Worm (Caenorhabditis elegans) whole organism, early embryonic: ENCODE data around the gene cyp-33C9.

Experiments used
- B0310.2 ChIP-seq: sonication (generic microtip); optimal IDR thresholded peaks from 2 replicates; lab custom pipeline; 2016; ENCODE audit warnings: mild to moderate bottlenecking, missing genetic modification characterization, missing compliant biosample characterization
- F13C5.2 ChIP-seq: sonication (generic microtip); optimal IDR thresholded peaks from 2 replicates; lab custom pipeline; 2017; ENCODE audit warnings: mild to moderate bottlenecking, missing genetic modification characterization, inconsistent platforms, missing compliant biosample characterization
- aly-1 ChIP-seq: sonication (generic microtip); optimal IDR thresholded peaks from 2 replicates; lab custom pipeline; 2016; ENCODE audit warnings: missing genetic modification characterization, missing compliant biosample characterization
- ama-1 ChIP-seq: fragments of 150-350 bp; optimal IDR thresholded peaks from 2 replicates; lab custom pipeline; 2014
- ceh-13 ChIP-seq: fragments of 200-800 bp; sonication (Bioruptor generic); optimal IDR thresholded peaks from 2 replicates; lab custom pipeline; 2018; ENCODE audit warnings: mild to moderate bottlenecking, missing genetic modification characterization, missing compliant biosample characterization
- ceh-36 ChIP-seq: sonication (generic microtip); optimal IDR thresholded peaks from 2 replicates; lab custom pipeline; 2016; ENCODE audit warnings: missing genetic modification characterization, inconsistent platforms, missing compliant biosample characterization
- ets-7 ChIP-seq: sonication (generic microtip); optimal IDR thresholded peaks from 2 replicates; lab custom pipeline; 2016; ENCODE audit warnings: missing genotype, missing genetic modification characterization, missing compliant biosample characterization
- flt-1 ChIP-seq: fragments of 200-800 bp; sonication (Bioruptor generic); IDR thresholded peaks from 2 replicates; pipeline ENCODE4 v1.3.6; 2022; ENCODE audit warnings: missing genetic modification characterization, missing compliant biosample characterization
- hmbx-1 ChIP-seq: sonication (generic microtip); optimal IDR thresholded peaks from 2 replicates; lab custom pipeline; 2016; ENCODE audit warnings: mild to moderate bottlenecking, missing genetic modification characterization, missing compliant biosample characterization
- hmg-4 ChIP-seq: fragments of 200-800 bp; sonication (Bioruptor generic); optimal IDR thresholded peaks from 2 replicates; lab custom pipeline; 2018; ENCODE audit warnings: mild to moderate bottlenecking, missing genetic modification characterization, missing compliant biosample characterization
- hnd-1 ChIP-seq: sonication (generic microtip); optimal IDR thresholded peaks from 2 replicates; lab custom pipeline; 2016; ENCODE audit warnings: missing genetic modification characterization, missing compliant biosample characterization
- pes-1 ChIP-seq: fragments of 200-800 bp; sonication (Bioruptor generic); IDR thresholded peaks from 2 replicates; pipeline ENCODE4 v1.3.6; 2022; ENCODE audit warnings: missing genetic modification reagents, missing genetic modification characterization, missing compliant biosample characterization
- scrt-1 ChIP-seq: fragments of 200-800 bp; sonication (Bioruptor generic); IDR thresholded peaks from 2 replicates; pipeline ENCODE4 v1.3.6; 2022; ENCODE audit warnings: missing genetic modification characterization, missing compliant biosample characterization
- sea-1 ChIP-seq: fragments of 200-800 bp; sonication (Bioruptor generic); conservative IDR thresholded peaks from 2 replicates; pipeline ENCODE4 v1.3.6; 2022; ENCODE audit warnings: missing genetic modification characterization, missing compliant biosample characterization
- tbx-11 ChIP-seq: fragments of 200-800 bp; sonication (Bioruptor generic); IDR thresholded peaks from 2 replicates; pipeline ENCODE4 v1.3.6; 2022; ENCODE audit warnings: missing genetic modification characterization, missing compliant biosample characterization
- tbx-37 ChIP-seq: fragments of 200-800 bp; sonication (Bioruptor generic); conservative IDR thresholded peaks from 2 replicates; pipeline ENCODE4 v1.3.6; 2022; ENCODE audit warnings: missing genetic modification reagents, missing genetic modification characterization, missing compliant biosample characterization
- tra-4 ChIP-seq: sonication (generic microtip); optimal IDR thresholded peaks from 2 replicates; lab custom pipeline; 2017; ENCODE audit warnings: missing genetic modification characterization, missing compliant biosample characterization

cyp-33C9 gene

DNA sequence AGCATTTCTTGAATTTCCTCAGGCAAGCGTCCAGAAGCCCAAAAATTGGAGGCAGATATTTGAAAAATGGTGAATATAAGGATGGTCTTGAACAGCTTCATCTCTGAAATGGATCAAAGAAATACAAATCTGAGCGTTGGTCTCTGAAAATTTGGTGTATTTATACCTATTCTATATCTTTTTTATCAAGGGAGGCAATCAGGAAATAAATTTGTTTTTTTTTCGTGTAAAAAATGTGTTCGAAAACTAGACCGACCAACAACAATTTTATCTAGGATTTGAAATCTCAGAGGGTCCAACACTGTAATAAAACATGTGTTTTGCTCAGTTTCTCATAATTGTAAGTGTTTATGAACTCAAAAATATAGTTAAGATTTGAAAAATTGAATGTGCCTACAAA, 27.4 kb upstream of the cyp-33C9 start, which contains the start of gene srt-56:
Gene srt-56, minus strand, starts transcription at position 101 of the 400 bp plus-strand sequence.
- TF ChIP-seq ceh-13 (GFP tag; lab: Kevin White, UChicago) (no peak), tra-4 (tag; lab: Kevin White, UChicago) (no peak), F13C5.2 (no peak), hmg-4 (GFP tag; lab: Kevin White, UChicago) (no peak), ama-1 (no peak), aly-1 (tag; lab: Kevin White, UChicago) (no peak), ets-7 (tag; lab: Kevin White, UChicago) (no peak), tbx-11 (no peak), B0310.2 (tag; lab: Kevin White, UChicago) (no peak), hnd-1 (tag; lab: Kevin White, UChicago) (no peak), scrt-1 (GFP tag; lab: Robert Waterston, UW) (no peak), tbx-37 (GFP tag; lab: Robert Waterston, UW) (no peak), sea-1 (no peak)

DNA sequence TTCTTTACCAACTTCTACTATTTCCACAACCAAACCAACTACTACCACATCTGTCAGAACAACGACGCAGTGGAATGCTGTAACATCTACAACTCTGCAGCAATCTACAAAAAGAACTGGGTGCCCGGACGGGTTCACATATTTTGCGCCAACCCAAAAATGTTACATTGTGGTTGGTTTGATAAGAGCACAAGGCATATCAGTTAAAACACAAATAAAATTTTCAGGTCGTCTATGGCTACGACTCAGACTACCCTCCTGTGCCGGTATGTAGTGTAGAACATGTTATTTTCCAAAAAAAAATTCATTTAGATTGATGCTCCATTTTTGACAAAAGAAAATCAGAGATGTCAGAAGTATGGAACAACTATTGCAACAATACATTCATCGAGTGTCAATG, 24.8 kb upstream of the cyp-33C9 start:
- TF ChIP-seq F13C5.2 (no peak), pes-1 (GFP tag; lab: Robert Waterston, UW) (no peak), ceh-36 (tag; lab: Kevin White, UChicago) (no peak), sea-1 (no peak), tbx-11 (no peak), tbx-37 (GFP tag; lab: Robert Waterston, UW) (no peak)

DNA sequence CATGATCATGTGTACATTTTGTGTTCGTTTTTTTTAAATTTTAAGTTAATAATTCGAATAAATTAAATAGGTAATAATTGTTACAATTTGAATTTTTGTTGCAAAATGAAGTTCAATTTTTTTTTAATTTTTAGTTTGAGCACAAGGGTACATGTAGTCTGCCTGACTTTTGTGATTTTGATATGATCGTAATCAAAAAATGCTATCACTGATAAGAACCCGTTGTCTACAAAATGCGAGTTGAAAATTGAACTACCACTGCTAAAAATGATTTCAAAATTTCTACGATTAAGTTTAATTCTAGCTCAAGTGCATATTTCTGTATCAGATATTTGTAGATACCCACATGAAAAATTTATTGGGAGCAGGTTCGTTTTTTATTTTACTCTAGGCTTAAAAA, 23.8 kb upstream of the cyp-33C9 start, which contains the start of gene clec-210:
Gene clec-210, plus strand, starts transcription at position 211 of the 400 bp plus-strand sequence.
- TF ChIP-seq tbx-37 (GFP tag; lab: Robert Waterston, UW) (no peak), aly-1 (tag; lab: Kevin White, UChicago) (no peak), hnd-1 (tag; lab: Kevin White, UChicago) (no peak), B0310.2 (tag; lab: Kevin White, UChicago) (no peak), ceh-36 (tag; lab: Kevin White, UChicago) (no peak), ama-1 (no peak), flt-1 (GFP tag; lab: Robert Waterston, UW) (no peak), tra-4 (tag; lab: Kevin White, UChicago) (no peak), hmbx-1 (tag; lab: Kevin White, UChicago) (no peak), hmg-4 (GFP tag; lab: Kevin White, UChicago) (no peak), ceh-13 (GFP tag; lab: Kevin White, UChicago) (no peak), tbx-11 (no peak), pes-1 (GFP tag; lab: Robert Waterston, UW) (no peak), ets-7 (tag; lab: Kevin White, UChicago) (no peak), sea-1 (no peak), F13C5.2 (no peak), scrt-1 (GFP tag; lab: Robert Waterston, UW) (no peak)

DNA sequence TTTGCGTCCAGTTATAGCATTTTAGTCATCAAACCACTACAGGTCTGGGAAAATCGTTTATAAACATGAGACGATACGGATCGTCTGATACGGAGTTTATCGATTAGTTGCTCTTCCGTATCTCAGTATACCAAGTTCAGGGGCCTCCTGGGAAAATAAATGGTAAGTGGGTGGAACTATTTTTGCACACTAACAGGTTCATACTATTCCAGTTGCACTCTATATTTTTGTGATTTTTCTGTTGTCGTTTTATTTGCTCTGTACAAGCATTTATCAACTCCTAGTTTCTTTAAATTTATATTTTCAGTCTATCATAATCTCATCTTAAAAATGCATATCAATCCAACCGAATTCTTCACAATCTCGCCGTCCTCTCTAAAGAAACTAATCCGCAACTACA, 20.6 kb upstream of the cyp-33C9 start, which contains the start of gene Y73C8C.3:
Gene Y73C8C.3, plus strand, starts transcription at position 301 of the 400 bp plus-strand sequence.
- TF ChIP-seq pes-1 (GFP tag; lab: Robert Waterston, UW) (no peak), sea-1 (no peak), flt-1 (GFP tag; lab: Robert Waterston, UW) (no peak), ceh-13 (GFP tag; lab: Kevin White, UChicago) (no peak), ama-1 (no peak), ceh-36 (tag; lab: Kevin White, UChicago) (no peak), hnd-1 (tag; lab: Kevin White, UChicago) (no peak), ets-7 (tag; lab: Kevin White, UChicago) (no peak), tbx-11 (no peak), hmg-4 (GFP tag; lab: Kevin White, UChicago) (no peak), tra-4 (tag; lab: Kevin White, UChicago) (no peak), tbx-37 (GFP tag; lab: Robert Waterston, UW) (no peak), scrt-1 (GFP tag; lab: Robert Waterston, UW) (no peak), aly-1 (tag; lab: Kevin White, UChicago) (no peak), hmbx-1 (tag; lab: Kevin White, UChicago) (no peak)

DNA sequence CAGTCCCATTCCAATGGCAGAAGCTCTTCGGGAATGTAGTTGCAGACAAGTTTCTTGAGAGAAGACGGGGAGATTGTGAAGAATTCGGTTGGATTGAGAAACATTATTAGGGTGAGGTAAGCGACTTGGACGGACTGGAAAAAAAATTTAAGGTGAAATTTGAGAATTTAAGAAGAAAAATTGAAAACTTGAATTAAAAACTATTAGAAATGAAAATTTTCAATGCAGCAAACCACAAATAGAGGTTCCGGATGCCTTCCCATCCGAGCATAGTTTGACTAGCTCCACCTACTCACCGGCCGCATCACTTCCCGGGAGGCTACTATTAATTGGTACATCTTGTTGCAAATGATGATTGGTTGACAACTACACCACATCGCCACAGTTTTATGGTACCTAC, 19.4 kb upstream of the cyp-33C9 start, which contains the start of gene Y73C8C.8:
Gene Y73C8C.8, minus strand, starts transcription at position 101 of the 400 bp plus-strand sequence.
- TF ChIP-seq scrt-1 (GFP tag; lab: Robert Waterston, UW) (no peak), pes-1 (GFP tag; lab: Robert Waterston, UW) (no peak), ceh-13 (GFP tag; lab: Kevin White, UChicago) (no peak), tbx-11 (no peak), ama-1 (no peak), B0310.2 (tag; lab: Kevin White, UChicago) (no peak), ceh-36 (tag; lab: Kevin White, UChicago) (no peak), F13C5.2 (no peak), sea-1 (no peak), ets-7 (tag; lab: Kevin White, UChicago) (no peak), hmbx-1 (tag; lab: Kevin White, UChicago) (no peak), tbx-37 (GFP tag; lab: Robert Waterston, UW) (no peak), flt-1 (GFP tag; lab: Robert Waterston, UW) (no peak), tra-4 (tag; lab: Kevin White, UChicago) (no peak), aly-1 (tag; lab: Kevin White, UChicago) (no peak), hmg-4 (GFP tag; lab: Kevin White, UChicago) (no peak), hnd-1 (tag; lab: Kevin White, UChicago) (no peak)

DNA sequence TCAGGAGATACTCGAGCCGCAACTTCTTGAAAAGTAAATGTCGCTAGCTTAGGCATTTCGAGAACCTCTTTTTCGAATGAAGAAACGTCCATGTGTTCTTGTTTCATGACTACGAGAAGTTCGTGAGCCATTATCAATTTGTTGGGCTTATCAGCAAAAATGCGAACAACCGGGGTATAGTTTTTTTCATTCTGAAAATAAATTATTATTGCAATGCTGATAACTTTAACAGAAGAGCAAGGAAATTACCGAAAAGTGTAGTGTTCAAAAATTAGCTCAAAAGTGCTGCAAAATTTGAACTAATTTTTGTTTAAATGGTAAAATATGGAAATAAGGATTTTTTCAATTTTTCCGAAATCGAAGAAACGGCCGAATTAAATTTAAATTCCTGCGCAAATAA, 17.8 kb upstream of the cyp-33C9 start:
- no peak for TF ChIP-seq hmbx-1 (tag; lab: Kevin White, UChicago)
- TF ChIP-seq tbx-11 = no peak
- TF ChIP-seq ets-7 (tag; lab: Kevin White, UChicago) = no peak
- TF ChIP-seq pes-1 (GFP tag; lab: Robert Waterston, UW) = no peak
- TF ChIP-seq tbx-37 (GFP tag; lab: Robert Waterston, UW) = no peak
- no peak for TF ChIP-seq ceh-13 (GFP tag; lab: Kevin White, UChicago)
- TF ChIP-seq hnd-1 (tag; lab: Kevin White, UChicago) = no peak
- TF ChIP-seq B0310.2 (tag; lab: Kevin White, UChicago) = no peak
- TF ChIP-seq ama-1 = no peak
- no peak for TF ChIP-seq hmg-4 (GFP tag; lab: Kevin White, UChicago)
- no peak for TF ChIP-seq flt-1 (GFP tag; lab: Robert Waterston, UW)
- no peak for TF ChIP-seq ceh-36 (tag; lab: Kevin White, UChicago)
- TF ChIP-seq sea-1 = no peak
- no peak for TF ChIP-seq scrt-1 (GFP tag; lab: Robert Waterston, UW)
- no peak for TF ChIP-seq tra-4 (tag; lab: Kevin White, UChicago)
- no peak for TF ChIP-seq F13C5.2
- TF ChIP-seq aly-1 (tag; lab: Kevin White, UChicago) = no peak
